Worm (Caenorhabditis elegans) whole organism, young adult: ENCODE results near the gene C16C8.19.

ENCODE experiments used
- ceh-91 ChIP-seq: fragments of 200-800 bp; sonication (Bioruptor generic); IDR thresholded peaks from 2 replicates; pipeline ENCODE4 v1.3.6; 2022; ENCODE audit warnings: missing genetic modification reagents, missing genetic modification characterization, missing compliant biosample characterization
- dpff-1 ChIP-seq: sonication (generic microtip); optimal IDR thresholded peaks from 2 replicates; lab custom pipeline; 2017; ENCODE audit warnings: mild to moderate bottlenecking, missing genetic modification characterization, missing compliant biosample characterization
- pha-4 ChIP-seq: fragments of 150-350 bp; sonication (generic microtip); optimal IDR thresholded peaks from 2 replicates; lab custom pipeline; 2014; ENCODE audit warnings: missing biosample characterization, missing genetic modification reagents, missing genetic modification characterization

- TF ChIP-seq dpff-1 (tag; lab: Kevin White, UChicago) (no peak), ceh-91 (GFP tag; lab: Robert Waterston, UW) (no peak), pha-4 (tag; lab: Kevin White, UChicago) (no peak)
Observed at ce11 chrII:3445285-3445806, 12.9 kb upstream of the C16C8.19 start, which contains the start of the genes C16C8.5 and C16C8.16.
